Worm (Caenorhabditis elegans): ENCODE measurements around the gene msp-32.
A peak's percentile ranks its signal among the peaks of the same experiment; 100 is the strongest.

Gene msp-32

ce11 chrII:4891012-4891775, 7.4 kb upstream of the msp-32 start, which contains the start of gene gst-9 (continued):
- TF ChIP-seq dpff-1 (tag; optimal IDR thresholded peaks at IDR 0.05) (no peak), lin-40 (tag; optimal IDR thresholded peaks at IDR 0.05) (peak; percentile 44), snpc-1.1 (tag; optimal IDR thresholded peaks at IDR 0.05; ENCODE audit: insufficient read depth) (no peak), mcd-1 (GFP tag; IDR thresholded peaks at IDR 0.05) (peak; percentile 30; the same call in 1 of the 2 replicates), hmg-20 (GFP tag; IDR thresholded peaks at IDR 0.05) (no peak), B0035.1 (tag; optimal IDR thresholded peaks at IDR 0.05) (no peak), B0336.3 (GFP tag; IDR thresholded peaks at IDR 0.05) (peak; percentile 69), mxl-1 (tag; optimal IDR thresholded peaks at IDR 0.05) (no peak), B0019.2 (GFP tag; conservative IDR thresholded peaks at IDR 0.05) (no peak), akir-1 (GFP tag; optimal IDR thresholded peaks at IDR 0.05) (no peak), Y53G8AR.9 (GFP tag; conservative IDR thresholded peaks at IDR 0.05) (peak; percentile 83), snpc-3.4 (tag; optimal IDR thresholded peaks at IDR 0.05) (no peak), madf-3 (GFP tag; IDR thresholded peaks at IDR 0.05) (peak; percentile 44; the same call in 1 of the 2 replicates), ztf-22 (GFP tag; optimal IDR thresholded peaks at IDR 0.05) (peak; percentile 62), F37B4.10 (GFP tag; IDR thresholded peaks at IDR 0.05) (no peak), cebp-1 (GFP tag; IDR thresholded peaks at IDR 0.05) (peak; percentile 68), cebp-1 (tag; optimal IDR thresholded peaks at IDR 0.05) (peak; percentile 82), cebp-2 (GFP tag; IDR thresholded peaks at IDR 0.05) (0 out of 2 replicates have a peak, but pooled peaks have one; percentile 5), Y56A3A.18 (GFP tag; IDR thresholded peaks at IDR 0.05) (peak; percentile 76), pha-4 (tag; optimal IDR thresholded peaks at IDR 0.05) (no peak), F55B11.4 (tag; optimal IDR thresholded peaks at IDR 0.05; ENCODE audit: borderline replicate concordance, insufficient read depth) (no peak), attf-5 (GFP tag; optimal IDR thresholded peaks at IDR 0.05) (peak; percentile 60), Y79H2A.3 (GFP tag; conservative IDR thresholded peaks at IDR 0.05) (no peak), nhr-90 (tag; optimal IDR thresholded peaks at IDR 0.05) (peak; percentile 36), hlh-12 (tag; optimal IDR thresholded peaks at IDR 0.05) (no peak), F52B5.7 (tag; optimal IDR thresholded peaks at IDR 0.05) (peak; percentile 51), sptf-2 (GFP tag; optimal IDR thresholded peaks at IDR 0.05) (no peak), F33H1.4 (GFP tag; IDR thresholded peaks at IDR 0.05) (no peak), pbrm-1 (GFP tag; IDR thresholded peaks at IDR 0.05) (0 out of 2 replicates have a peak, but pooled peaks have one; percentile 53), madf-10 (tag; optimal IDR thresholded peaks at IDR 0.05) (peak; percentile 6), tlf-1 (GFP tag; optimal IDR thresholded peaks at IDR 0.05) (peak; percentile 80), madf-6 (GFP tag; IDR thresholded peaks at IDR 0.05) (peak; percentile 55; the same call in 1 of the 2 replicates), aptf-3 (GFP tag; IDR thresholded peaks at IDR 0.05) (no peak), atf-7 (tag; optimal IDR thresholded peaks at IDR 0.05) (peak; percentile 64), madf-8 (GFP tag; conservative IDR thresholded peaks at IDR 0.05) (no peak), gei-17 (GFP tag; optimal IDR thresholded peaks at IDR 0.05) (peak; percentile 14), C17E4.6 (GFP tag; IDR thresholded peaks at IDR 0.05) (no peak), rec-8 (tag; optimal IDR thresholded peaks at IDR 0.05) (no peak), ceh-27 (GFP tag; optimal IDR thresholded peaks at IDR 0.05) (no peak), let-607 (tag; optimal IDR thresholded peaks at IDR 0.05) (no peak), Y53F4B.3 (GFP tag; IDR thresholded peaks at IDR 0.05) (no peak), ztf-26 (tag; optimal IDR thresholded peaks at IDR 0.05) (peak; percentile 46), repo-1 (tag; optimal IDR thresholded peaks at IDR 0.05) (peak; percentile 83), K12H6.12 (tag; optimal IDR thresholded peaks at IDR 0.05) (no peak), nhr-80 (tag; optimal IDR thresholded peaks at IDR 0.05) (peak; percentile 40), egl-18 (GFP tag; IDR thresholded peaks at IDR 0.05) (no peak), nfya-1 (tag; optimal IDR thresholded peaks at IDR 0.05; ENCODE audit: borderline replicate concordance, insufficient read depth) (no peak)
